4 fruit fly cellular contexts compared by ENCODE assay signal in the genomic region with DNA sequence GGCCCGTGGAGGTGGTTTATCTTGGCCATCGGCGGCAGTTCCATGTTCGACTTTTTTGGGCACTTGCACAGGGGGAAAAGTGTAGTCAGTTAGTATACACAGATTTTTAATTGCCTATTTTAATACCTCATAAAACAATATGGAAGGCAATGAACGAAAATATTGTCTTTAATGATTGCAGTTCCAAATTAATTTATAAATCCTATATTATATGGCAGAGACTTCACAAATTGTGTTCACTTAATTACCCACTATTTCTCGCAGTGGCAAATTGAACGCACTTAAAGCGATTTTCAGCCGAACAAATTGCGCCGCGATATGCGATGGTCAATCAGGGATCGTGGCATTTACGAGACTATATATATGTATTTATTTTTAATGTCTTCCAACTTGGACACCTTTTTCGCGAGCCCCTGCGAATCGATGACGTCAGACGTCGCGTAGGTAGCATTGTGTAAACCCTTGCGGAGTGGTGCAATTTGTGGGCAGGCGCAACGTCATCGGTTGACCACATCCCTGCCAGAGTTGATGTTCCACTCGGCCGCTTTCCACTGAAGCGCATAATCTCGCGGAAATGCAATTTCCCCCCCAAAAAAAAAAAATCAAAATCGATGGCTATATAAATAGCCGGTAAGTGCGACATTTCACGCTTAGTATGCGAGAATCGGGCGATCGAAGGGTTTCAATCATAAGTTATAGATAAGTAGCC.
TF ChIP-seq lines count a peak whose summit lies in the region.

Gene CG13670 (plus strand): TSS at position 659 of the 709 bp plus-strand sequence.

- no peak for TF ChIP-seq CTCF in whole organism, embryonic (GFP tag; optimal IDR thresholded peaks at IDR 0.05; lab: Kevin White, UChicago)

TF ChIP-seq in whole organism, embryonic, 481 proteins besides CTCF, POLR2A, EP300 and RAD21 (continues in another document):
- TF ChIP-seq CG13296 (GFP tag; optimal IDR thresholded peaks at IDR 0.05; lab: Kevin White, UChicago) (no peak), ato (GFP tag; IDR thresholded peaks at IDR 0.05; lab: Robert Waterston, UW; ENCODE audit: partially characterized antibody) (no peak), Mes4 (GFP tag; optimal IDR thresholded peaks at IDR 0.05; lab: Kevin White, UChicago) (no peak), gsb (GFP tag; IDR thresholded peaks at IDR 0.05; lab: Robert Waterston, UW) (no peak), CG15011 (GFP tag; optimal IDR thresholded peaks at IDR 0.05; lab: Kevin White, UChicago) (no peak), Ssrp (tag; optimal IDR thresholded peaks at IDR 0.05; lab: Kevin White, UChicago) (no peak), dmrt99B (tag; optimal IDR thresholded peaks at IDR 0.05; lab: Kevin White, UChicago) (peak; percentile 2), Hr51 (GFP tag; optimal IDR thresholded peaks at IDR 0.05; lab: Kevin White, UChicago) (peak in 1 of 2 experiments; percentile 1), CG14050 (GFP tag; IDR thresholded peaks at IDR 0.05; lab: Robert Waterston, UW) (no peak), CG18476 (GFP tag; optimal IDR thresholded peaks at IDR 0.05; lab: Kevin White, UChicago) (no peak), mirr (GFP tag; optimal IDR thresholded peaks at IDR 0.05; lab: Kevin White, UChicago) (no peak), CG31388 (GFP tag; optimal IDR thresholded peaks at IDR 0.05; lab: Kevin White, UChicago) (no peak), phol (tag; optimal IDR thresholded peaks at IDR 0.05; lab: Kevin White, UChicago) (no peak), CG10431 (GFP tag; optimal IDR thresholded peaks at IDR 0.05; lab: Kevin White, UChicago) (no peak), CG18262 (tag; optimal IDR thresholded peaks at IDR 0.05; lab: Kevin White, UChicago) (no peak), NFAT (GFP tag; IDR thresholded peaks at IDR 0.05; lab: Robert Waterston, UW) (no peak), ash1 (GFP tag; optimal IDR thresholded peaks at IDR 0.05; lab: Kevin White, UChicago) (no peak), CG6689 (GFP tag; IDR thresholded peaks at IDR 0.05; lab: Robert Waterston, UW) (0 out of 2 replicates have a peak, but pooled peaks have one; percentile 9), CG8944 (GFP tag; optimal IDR thresholded peaks at IDR 0.05; lab: Kevin White, UChicago) (no peak), Fer2 (tag; optimal IDR thresholded peaks at IDR 0.05; lab: Kevin White, UChicago) (no peak), zf30C (GFP tag; optimal IDR thresholded peaks at IDR 0.05; lab: Kevin White, UChicago) (no peak)

TF ChIP-seq in whole organism, prepupa, 60 proteins besides CTCF, POLR2A, EP300 and RAD21 (continues in another document):
- TF ChIP-seq CG32006 (GFP tag; optimal IDR thresholded peaks at IDR 0.05; lab: Kevin White, UChicago) (peak; percentile 36), esn (GFP tag; optimal IDR thresholded peaks at IDR 0.05; lab: Kevin White, UChicago) (no peak), CG11762 (GFP tag; optimal IDR thresholded peaks at IDR 0.05; lab: Kevin White, UChicago; ENCODE audit: insufficient read depth) (peak; percentile 40), Ets96B (tag; optimal IDR thresholded peaks at IDR 0.05; lab: Kevin White, UChicago) (no peak), CG10631 (GFP tag; optimal IDR thresholded peaks at IDR 0.05; lab: Kevin White, UChicago) (no peak), lz (GFP tag; optimal IDR thresholded peaks at IDR 0.05; lab: Kevin White, UChicago) (no peak), vri (GFP tag; optimal IDR thresholded peaks at IDR 0.05; lab: Kevin White, UChicago) (no peak), topi (GFP tag; optimal IDR thresholded peaks at IDR 0.05; lab: Kevin White, UChicago) (no peak), Gug (GFP tag; IDR thresholded peaks at IDR 0.05; lab: Robert Waterston, UW) (no peak), CG3032 (tag; optimal IDR thresholded peaks at IDR 0.05; lab: Kevin White, UChicago) (no peak), CG1621 (tag; optimal IDR thresholded peaks at IDR 0.05; lab: Kevin White, UChicago) (no peak), Sox102F (GFP tag; optimal IDR thresholded peaks at IDR 0.05; lab: Kevin White, UChicago) (no peak), CG15336 (GFP tag; IDR thresholded peaks at IDR 0.05; lab: Robert Waterston, UW) (peak; percentile 57), CG10669 (GFP tag; optimal IDR thresholded peaks at IDR 0.05; lab: Kevin White, UChicago) (no peak), CG7368 (GFP tag; optimal IDR thresholded peaks at IDR 0.05; lab: Kevin White, UChicago) (peak; percentile 34), ss (GFP tag; optimal IDR thresholded peaks at IDR 0.05; lab: Kevin White, UChicago) (no peak), fd85E (GFP tag; optimal IDR thresholded peaks at IDR 0.05; lab: Kevin White, UChicago) (no peak), CG8632 (GFP tag; optimal IDR thresholded peaks at IDR 0.05; lab: Kevin White, UChicago) (no peak), acj6 (GFP tag; optimal IDR thresholded peaks at IDR 0.05; lab: Kevin White, UChicago) (no peak), net (GFP tag; optimal IDR thresholded peaks at IDR 0.05; lab: Kevin White, UChicago) (peak; percentile 36), CG6808 (GFP tag; optimal IDR thresholded peaks at IDR 0.05; lab: Kevin White, UChicago) (no peak), Eip75B (GFP tag; optimal IDR thresholded peaks at IDR 0.05; lab: Kevin White, UChicago) (no peak)

TF ChIP-seq in whole organism, pupa, 21 proteins besides CTCF, POLR2A, EP300 and RAD21:
- TF ChIP-seq gl (tag; optimal IDR thresholded peaks at IDR 0.05; lab: Kevin White, UChicago) (no peak), CG10348 (GFP tag; IDR thresholded peaks at IDR 0.05; lab: Robert Waterston, UW) (no peak), CG32121 (GFP tag; IDR thresholded peaks at IDR 0.05; lab: Robert Waterston, UW) (peak; percentile 56; the same call in 1 of the 2 replicates), Pif1A (GFP tag; optimal IDR thresholded peaks at IDR 0.05; lab: Kevin White, UChicago) (peak; percentile 16), CG8301 (tag; optimal IDR thresholded peaks at IDR 0.05; lab: Kevin White, UChicago) (peak; percentile 4), Ets98B (GFP tag; IDR thresholded peaks at IDR 0.05; lab: Robert Waterston, UW) (peak; percentile 60), fd96Ca (GFP tag; IDR thresholded peaks at IDR 0.05; lab: Robert Waterston, UW) (no peak)

TF ChIP-seq in whole organism, wandering third instar larva, 38 proteins besides CTCF, POLR2A, EP300 and RAD21:
- peak; percentile 37 for TF ChIP-seq h (GFP tag; optimal IDR thresholded peaks at IDR 0.05; lab: Kevin White, UChicago)
- peak; percentile 8 for TF ChIP-seq dmrt93B (GFP tag; optimal IDR thresholded peaks at IDR 0.05; lab: Kevin White, UChicago)
- TF ChIP-seq Dfd (GFP tag; optimal IDR thresholded peaks at IDR 0.05; lab: Kevin White, UChicago): no peak
- no peak for TF ChIP-seq Hr83 (GFP tag; optimal IDR thresholded peaks at IDR 0.05; lab: Kevin White, UChicago; ENCODE audit: poor library complexity, severe bottlenecking)
- no peak for TF ChIP-seq Myc (optimal IDR thresholded peaks at IDR 0.05; lab: Kevin White, UChicago)
- no peak for TF ChIP-seq ey (GFP tag; optimal IDR thresholded peaks at IDR 0.05; lab: Kevin White, UChicago)
- peak; percentile 28 for TF ChIP-seq HLH106 (tag; optimal IDR thresholded peaks at IDR 0.05; lab: Kevin White, UChicago)
- TF ChIP-seq N (GFP tag; optimal IDR thresholded peaks at IDR 0.05; lab: Kevin White, UChicago): no peak

Comparison
In these comparisons a context has a peak if more than half of its experiments do, and no peak if none do; other contexts are left out.
1. Of the 7 proteins assayed by ChIP-seq in both whole organism, embryonic and whole organism, prepupa: peak only in whole organism, embryonic: none; only in whole organism, prepupa: Hr39; in both: none; in neither: 6.